Fruit fly (Drosophila melanogaster): ENCODE results near the gene slf.

dm6 chr2L:4813023-4813339 is 11.3 kb upstream of the slf start:
- TF ChIP-seq Snoo (tag; optimal IDR thresholded peaks at IDR 0.05) = no peak
- no peak for TF ChIP-seq Pif1B (GFP tag; optimal IDR thresholded peaks at IDR 0.05)
- TF ChIP-seq CG13204 (GFP tag; optimal IDR thresholded peaks at IDR 0.05) = no peak
- no peak for TF ChIP-seq CG15710 (tag; optimal IDR thresholded peaks at IDR 0.05)
- no peak for TF ChIP-seq CG10348 (GFP tag; IDR thresholded peaks at IDR 0.05)
- TF ChIP-seq gl (tag; optimal IDR thresholded peaks at IDR 0.05) = no peak
- TF ChIP-seq EcR (GFP tag; optimal IDR thresholded peaks at IDR 0.05) = no peak
- no peak for TF ChIP-seq CG9948 (tag; optimal IDR thresholded peaks at IDR 0.05)
- TF ChIP-seq CG4496 (GFP tag; IDR thresholded peaks at IDR 0.05) = no peak
- no peak for TF ChIP-seq CG34367 (tag; optimal IDR thresholded peaks at IDR 0.05)

All from whole organism, pupa.